Fruit fly (Drosophila melanogaster) whole organism, adult: ENCODE data around the gene Gbeta13F.

Experiments used
- CG11617 ChIP-seq: fragments of 200-800 bp; sonication (Bioruptor generic); optimal IDR thresholded peaks from 2 replicates; lab custom pipeline; 2017; ENCODE audit warnings: mild to moderate bottlenecking, missing biosample characterization, missing genetic modification reagents, missing genetic modification characterization
- CG12768 ChIP-seq: fragments of 200-800 bp; sonication (Bioruptor generic); optimal IDR thresholded peaks from 2 replicates; lab custom pipeline; 2017; ENCODE audit warnings: missing biosample characterization, missing genetic modification characterization, mild to moderate bottlenecking, moderate library complexity, missing genetic modification reagents
- CG14711 ChIP-seq: fragments of 200-800 bp; sonication (Bioruptor generic); optimal IDR thresholded peaks from 2 replicates; lab custom pipeline; 2018; ENCODE audit warnings: missing biosample characterization, mild to moderate bottlenecking, missing genetic modification characterization, moderate library complexity
- CG1620 ChIP-seq: fragments of 200-800 bp; sonication (Bioruptor generic); optimal IDR thresholded peaks from 2 replicates; lab custom pipeline; 2016; ENCODE audit warnings: missing biosample characterization, missing genetic modification characterization
- CG33017 ChIP-seq: fragments of 200-800 bp; sonication (Bioruptor generic); optimal IDR thresholded peaks from 2 replicates; lab custom pipeline; 2018; ENCODE audit warnings: missing biosample characterization, mild to moderate bottlenecking, missing genetic modification characterization, moderate library complexity
- CG5204 ChIP-seq: fragments of 200-800 bp; sonication (Bioruptor generic); optimal IDR thresholded peaks from 2 replicates; lab custom pipeline; 2016; ENCODE audit warnings: missing biosample characterization, missing genetic modification characterization
- CG7045 ChIP-seq: fragments of 200-800 bp; sonication (Bioruptor generic); optimal IDR thresholded peaks from 2 replicates; lab custom pipeline; 2017; ENCODE audit warnings: missing biosample characterization, mild to moderate bottlenecking, missing genetic modification characterization
- CG7101 ChIP-seq: fragments of 200-800 bp; sonication (Bioruptor generic); optimal IDR thresholded peaks from 2 replicates; lab custom pipeline; 2018; ENCODE audit warnings: missing biosample characterization, mild to moderate bottlenecking, missing genetic modification characterization, moderate library complexity
- Clk ChIP-seq: fragments of 200-800 bp; sonication (Bioruptor generic); optimal IDR thresholded peaks from 2 replicates; lab custom pipeline; 2017; ENCODE audit warnings: missing biosample characterization, missing genetic modification characterization
- Crg-1 ChIP-seq: fragments of 200-800 bp; sonication (Bioruptor generic); optimal IDR thresholded peaks from 2 replicates; lab custom pipeline; 2016; ENCODE audit warnings: missing biosample characterization, missing genetic modification characterization
- Hr96 ChIP-seq: fragments of 200-800 bp; sonication (Bioruptor generic); optimal IDR thresholded peaks from 2 replicates; lab custom pipeline; 2016; ENCODE audit warnings: missing biosample characterization, missing genetic modification characterization
- Mnt ChIP-seq: fragments of 200-800 bp; sonication (Bioruptor generic); optimal IDR thresholded peaks from 2 replicates; lab custom pipeline; 2016; ENCODE audit warnings: missing biosample characterization, mild to moderate bottlenecking, missing genetic modification characterization
- bab1 ChIP-seq: fragments of 200-800 bp; sonication (Bioruptor generic); optimal IDR thresholded peaks from 3 replicates; lab custom pipeline; 2019; ENCODE audit warnings: missing biosample characterization, mild to moderate bottlenecking, missing genetic modification characterization, moderate library complexity
- cic ChIP-seq: fragments of 200-800 bp; sonication (Bioruptor generic); optimal IDR thresholded peaks from 2 replicates; lab custom pipeline; 2017; ENCODE audit warnings: missing biosample characterization, mild to moderate bottlenecking, missing genetic modification characterization, moderate library complexity
- cnc ChIP-seq, 2 experiments: fragments of >200 bp; optimal IDR thresholded peaks; 2 replicates each; lab custom pipeline; 2017
- kay ChIP-seq: fragments of 200-800 bp; sonication (Bioruptor generic); peaks from one replicate; lab custom pipeline; 2016; ENCODE audit warnings: missing biosample characterization, missing genetic modification characterization, borderline replicate concordance
- ovo ChIP-seq: fragments of 200-800 bp; sonication (Bioruptor generic); optimal IDR thresholded peaks from 2 replicates; lab custom pipeline; 2016; ENCODE audit warnings: missing biosample characterization, missing genetic modification characterization
- pad ChIP-seq: fragments of 200-800 bp; sonication (Bioruptor generic); optimal IDR thresholded peaks from 3 replicates; lab custom pipeline; 2017; ENCODE audit warnings: missing biosample characterization, missing genetic modification characterization, mild to moderate bottlenecking, moderate library complexity, missing genetic modification reagents
- tj ChIP-seq: fragments of 200-800 bp; sonication (Bioruptor generic); optimal IDR thresholded peaks from 3 replicates; lab custom pipeline; 2017; ENCODE audit warnings: missing biosample characterization, mild to moderate bottlenecking, missing genetic modification characterization, moderate library complexity
- toe ChIP-seq: fragments of 200-800 bp; sonication (Bioruptor generic); optimal IDR thresholded peaks from 2 replicates; lab custom pipeline; 2016; ENCODE audit warnings: missing biosample characterization, missing genetic modification characterization

The Gbeta13F gene

DNA sequence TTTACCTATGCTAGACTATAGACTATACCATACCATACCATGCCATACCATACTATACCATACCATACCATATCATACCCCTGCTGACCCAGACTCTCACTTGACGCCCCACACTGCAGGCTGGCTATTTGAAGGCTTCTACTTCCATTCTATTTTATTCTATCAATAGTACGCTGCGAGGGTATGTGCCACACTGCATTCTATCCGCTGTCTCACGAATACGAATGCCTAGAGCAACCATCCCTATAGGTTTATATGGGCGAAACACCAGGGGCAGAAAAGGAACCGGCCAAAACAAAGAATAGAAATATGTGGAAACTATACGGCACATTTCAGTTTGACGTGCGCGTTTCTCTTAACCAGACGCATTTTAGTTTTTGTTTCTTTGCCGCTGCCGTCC, 42.1 kb upstream of the Gbeta13F start:
- no peak for TF ChIP-seq Crg-1
- TF ChIP-seq toe (GFP tag; lab: Kevin White, UChicago) = no peak
- no peak for TF ChIP-seq CG12768
- no peak for TF ChIP-seq bab1 (GFP tag; lab: Kevin White, UChicago)
- TF ChIP-seq CG5204 (GFP tag; lab: Kevin White, UChicago) = no peak
- no peak for TF ChIP-seq ovo (GFP tag; lab: Kevin White, UChicago)
- no peak for TF ChIP-seq cic (GFP tag; lab: Kevin White, UChicago)
- TF ChIP-seq kay (GFP tag; lab: Kevin White, UChicago) = no peak
- TF ChIP-seq Hr96 = no peak
- no peak for TF ChIP-seq CG7045 (GFP tag; lab: Kevin White, UChicago)
- no peak for TF ChIP-seq CG14711 (tag; lab: Kevin White, UChicago)
- TF ChIP-seq tj (GFP tag; lab: Kevin White, UChicago) = no peak
- no peak for TF ChIP-seq CG1620 (GFP tag; lab: Kevin White, UChicago)
- no peak for TF ChIP-seq CG11617

DNA sequence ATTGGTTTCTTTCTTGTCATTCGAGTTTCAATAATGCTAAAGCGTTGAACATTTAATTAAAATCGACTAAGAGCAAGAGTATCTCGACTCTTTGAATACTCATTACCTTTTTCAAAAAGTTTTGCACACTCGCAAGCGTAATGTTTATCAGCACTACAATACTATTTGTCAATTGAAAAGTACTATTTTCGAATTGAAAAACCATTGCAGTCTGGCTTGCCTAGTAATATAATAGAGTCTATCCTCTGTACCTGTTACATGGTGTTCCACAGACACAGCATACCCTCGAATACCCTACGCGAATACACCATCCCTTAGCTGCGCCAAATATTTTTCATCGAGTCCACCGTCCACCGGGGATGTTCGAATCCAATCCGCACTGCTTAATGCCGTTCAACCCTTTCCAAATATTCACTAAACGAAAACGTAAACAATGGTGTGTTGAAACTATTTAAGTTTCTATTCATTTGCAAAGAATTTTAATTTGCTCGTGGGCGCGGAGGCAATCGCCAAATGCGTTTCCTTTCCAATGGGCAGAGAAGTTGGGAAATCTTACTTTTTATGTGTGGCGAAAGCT, 41.2 kb upstream of the Gbeta13F start:
- TF ChIP-seq CG11617 (no peak), pad (GFP tag; lab: Kevin White, UChicago) (no peak), CG33017 (no peak), CG7045 (GFP tag; lab: Kevin White, UChicago) (no peak), Crg-1 (no peak), cnc (optimal IDR thresholded peaks at IDR 0.05; lab: Kevin White, UChicago) (no peak), CG12768 (no peak)

DNA sequence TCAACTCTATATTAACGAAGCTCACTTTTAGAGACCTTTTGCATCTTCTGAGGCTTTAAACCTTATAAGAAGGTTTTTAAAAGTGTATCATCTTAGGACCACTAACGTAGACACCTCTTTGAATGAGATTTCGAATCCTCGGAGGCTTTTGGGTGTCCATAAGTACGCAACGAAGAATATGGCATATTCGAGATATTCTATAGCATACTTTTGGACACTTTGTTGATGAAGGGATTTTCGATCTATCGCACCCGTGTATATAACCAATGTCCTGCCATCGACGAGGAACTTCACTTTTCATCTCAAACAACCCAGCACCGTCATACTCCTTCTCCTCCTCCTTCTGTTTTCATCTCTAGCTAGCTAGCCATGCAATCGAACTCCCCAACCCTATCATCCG, 37.6 kb upstream of the Gbeta13F start:
- TF ChIP-seq tj (GFP tag; lab: Kevin White, UChicago) = no peak
- no peak for TF ChIP-seq pad (GFP tag; lab: Kevin White, UChicago)
- TF ChIP-seq Hr96 = no peak
- no peak for TF ChIP-seq CG1620 (GFP tag; lab: Kevin White, UChicago)
- TF ChIP-seq toe (GFP tag; lab: Kevin White, UChicago) = no peak
- no peak for TF ChIP-seq CG33017
- no peak for TF ChIP-seq cic (GFP tag; lab: Kevin White, UChicago)
- no peak for TF ChIP-seq Crg-1
- no peak for TF ChIP-seq CG14711 (tag; lab: Kevin White, UChicago)
- no peak for TF ChIP-seq CG11617
- TF ChIP-seq bab1 (GFP tag; lab: Kevin White, UChicago) = no peak
- TF ChIP-seq Mnt (GFP tag; lab: Kevin White, UChicago) = no peak
- no peak for TF ChIP-seq CG7101 (tag; lab: Kevin White, UChicago)
- no peak for TF ChIP-seq Clk (GFP tag; lab: Kevin White, UChicago)
- no peak for TF ChIP-seq CG5204 (GFP tag; lab: Kevin White, UChicago)
- no peak for TF ChIP-seq ovo (GFP tag; lab: Kevin White, UChicago)
- TF ChIP-seq CG7045 (GFP tag; lab: Kevin White, UChicago) = no peak

DNA sequence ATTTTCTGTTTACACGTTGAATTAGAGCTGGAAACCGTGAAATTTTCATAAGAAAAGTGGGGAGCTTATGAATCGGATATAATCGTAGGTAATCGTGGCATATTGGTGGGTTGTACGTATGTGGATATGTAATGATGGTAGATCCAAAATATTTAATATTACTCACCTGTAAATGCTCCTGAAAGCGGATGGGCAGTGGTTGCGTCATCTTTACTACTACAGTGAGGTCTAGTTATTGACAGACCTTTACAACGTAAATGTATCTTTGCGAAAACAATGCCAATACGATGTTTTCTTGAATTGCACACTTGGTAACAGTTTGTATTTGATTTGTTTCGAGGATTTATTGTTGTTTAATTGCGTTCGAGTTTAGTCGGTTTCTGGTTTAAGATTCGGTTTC, 26.0 kb upstream of the Gbeta13F start:
- TF ChIP-seq Crg-1 (no peak), ovo (GFP tag; lab: Kevin White, UChicago) (no peak), CG1620 (GFP tag; lab: Kevin White, UChicago) (no peak), CG5204 (GFP tag; lab: Kevin White, UChicago) (no peak), CG33017 (no peak), cic (GFP tag; lab: Kevin White, UChicago) (no peak), CG11617 (no peak), CG7101 (tag; lab: Kevin White, UChicago) (no peak), CG12768 (no peak), bab1 (GFP tag; lab: Kevin White, UChicago) (no peak), tj (GFP tag; lab: Kevin White, UChicago) (no peak), toe (GFP tag; lab: Kevin White, UChicago) (no peak), Hr96 (no peak), CG14711 (tag; lab: Kevin White, UChicago) (no peak), pad (GFP tag; lab: Kevin White, UChicago) (no peak), cnc (optimal IDR thresholded peaks at IDR 0.05; lab: Kevin White, UChicago) (no peak), kay (GFP tag; lab: Kevin White, UChicago) (no peak), Mnt (GFP tag; lab: Kevin White, UChicago) (no peak), CG7045 (GFP tag; lab: Kevin White, UChicago) (no peak)

DNA sequence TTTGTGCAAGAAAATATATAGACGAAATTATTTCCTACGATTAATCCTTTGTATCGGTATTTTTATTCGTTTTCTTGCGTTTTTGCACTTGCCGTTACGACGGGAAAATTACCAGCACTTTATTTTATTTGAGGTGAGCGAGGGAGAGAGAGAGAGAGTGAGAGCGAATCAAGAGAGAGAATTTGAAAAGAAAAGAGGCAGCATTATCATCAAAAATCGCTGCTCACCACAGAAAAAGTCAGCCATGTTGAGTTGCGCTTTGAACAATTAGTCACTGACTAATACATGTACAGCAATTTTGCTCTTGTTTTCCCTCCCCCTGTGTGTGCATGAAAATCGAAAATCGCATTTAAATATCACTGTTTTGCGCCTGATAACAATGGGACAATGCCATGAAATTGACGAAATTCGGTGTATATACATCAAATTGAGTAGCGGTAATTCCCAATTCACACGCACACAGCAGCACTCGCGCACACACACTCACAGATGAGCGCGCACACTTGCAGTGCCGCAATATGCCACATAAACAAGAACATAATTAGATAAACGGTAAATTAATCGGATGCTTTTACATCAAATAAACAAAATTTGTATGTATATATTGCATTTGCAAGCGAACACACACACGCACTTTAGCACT, 25.2 kb upstream of the Gbeta13F start:
- TF ChIP-seq tj (GFP tag; lab: Kevin White, UChicago) = peak; percentile 80
- no peak for TF ChIP-seq CG7101 (tag; lab: Kevin White, UChicago)
- TF ChIP-seq pad (GFP tag; lab: Kevin White, UChicago) = peak; percentile 74
- no peak for TF ChIP-seq Crg-1
- no peak for TF ChIP-seq cnc (optimal IDR thresholded peaks at IDR 0.05; lab: Kevin White, UChicago)
- peak; percentile 96 for TF ChIP-seq kay (GFP tag; lab: Kevin White, UChicago)
- peak; percentile 43 for TF ChIP-seq Mnt (GFP tag; lab: Kevin White, UChicago)
- TF ChIP-seq CG14711 (tag; lab: Kevin White, UChicago) = no peak
- TF ChIP-seq CG12768 = no peak
- TF ChIP-seq ovo (GFP tag; lab: Kevin White, UChicago) = peak; percentile 29
- TF ChIP-seq CG11617 = peak; percentile 38
- TF ChIP-seq Clk (GFP tag; lab: Kevin White, UChicago) = no peak
- no peak for TF ChIP-seq bab1 (GFP tag; lab: Kevin White, UChicago)
- TF ChIP-seq cic (GFP tag; lab: Kevin White, UChicago) = no peak
- no peak for TF ChIP-seq toe (GFP tag; lab: Kevin White, UChicago)
- no peak for TF ChIP-seq CG7045 (GFP tag; lab: Kevin White, UChicago)
- no peak for TF ChIP-seq Hr96
- TF ChIP-seq CG5204 (GFP tag; lab: Kevin White, UChicago) = no peak
- no peak for TF ChIP-seq CG1620 (GFP tag; lab: Kevin White, UChicago)
- no peak for TF ChIP-seq CG33017
